Worm (Caenorhabditis elegans) whole organism, mixed stage, embryonic: ENCODE measurements around the gene Y75B8A.10.

Experiments
- blmp-1 ChIP-seq: fragments of 150-350 bp; optimal IDR thresholded peaks from 2 replicates; lab custom pipeline; 2014; ENCODE audit warnings: missing biosample characterization, missing genetic modification characterization
- mep-1 ChIP-seq: fragments of 150-350 bp; optimal IDR thresholded peaks from 2 replicates; lab custom pipeline; 2017; ENCODE audit warnings: missing biosample characterization, missing genetic modification reagents, missing genetic modification characterization, inconsistent platforms
- nhr-28 ChIP-seq: fragments of 150-350 bp; optimal IDR thresholded peaks from 2 replicates; lab custom pipeline; 2014; ENCODE audit warnings: missing biosample characterization, missing genetic modification characterization
- pha-4 ChIP-seq: fragments of 150-350 bp; optimal IDR thresholded peaks from 2 replicates; lab custom pipeline; 2018; ENCODE audit warnings: missing biosample characterization, missing genetic modification reagents, missing genetic modification characterization
- snpc-4 ChIP-seq: fragments of 150-350 bp; optimal IDR thresholded peaks from 2 replicates; lab custom pipeline; 2014; ENCODE audit warnings: missing biosample characterization, missing genetic modification characterization
- unc-39 ChIP-seq: fragments of 150-350 bp; optimal IDR thresholded peaks from 2 replicates; lab custom pipeline; 2014; ENCODE audit warnings: missing biosample characterization, missing genetic modification characterization

DNA sequence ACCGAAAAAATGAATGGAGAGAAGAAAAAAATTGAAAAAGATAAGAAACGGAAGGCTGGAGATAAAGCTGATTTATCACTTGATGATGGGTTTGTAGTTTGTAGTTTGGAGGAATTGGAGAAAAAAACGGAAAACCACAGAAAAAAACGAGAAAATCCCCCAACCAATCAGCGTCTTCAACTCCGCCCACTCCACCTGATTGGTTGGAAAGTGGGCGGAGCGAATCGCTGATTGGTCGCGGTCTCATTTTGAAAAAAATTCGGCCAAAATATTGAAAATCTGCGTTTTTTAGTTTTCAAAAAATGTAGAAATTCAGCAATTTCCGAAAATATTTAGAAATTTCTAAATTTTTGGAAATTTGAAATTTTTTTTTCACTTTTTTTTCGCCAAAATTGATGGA lies 27.1 kb downstream of the Y75B8A.10 start:
- no peak for TF ChIP-seq snpc-4 (tag; lab: Kevin White, UChicago)
- no peak for TF ChIP-seq pha-4 (tag; lab: Kevin White, UChicago)
- no peak for TF ChIP-seq blmp-1
- TF ChIP-seq mep-1 (tag; lab: Kevin White, UChicago) = no peak
- TF ChIP-seq nhr-28 (tag; lab: Kevin White, UChicago) = no peak
- TF ChIP-seq unc-39 (tag; lab: Kevin White, UChicago) = no peak
